Fruit fly (Drosophila melanogaster): Measurements from ENCODE around the gene ND-15.

- TF ChIP-seq Snoo (tag; optimal IDR thresholded peaks at IDR 0.05) = no peak
- no peak for TF ChIP-seq gl (tag; optimal IDR thresholded peaks at IDR 0.05)
- no peak for TF ChIP-seq CG12605 (GFP tag; IDR thresholded peaks at IDR 0.05)
- no peak for TF ChIP-seq Ets98B (GFP tag; IDR thresholded peaks at IDR 0.05)
Measured at dm6 chr2L:162208-162607, 47.7 kb downstream of the ND-15 start.

All from whole organism, pupa.